Worm (Caenorhabditis elegans) whole organism, midembryonic: ENCODE data around the gene str-94.

Experiments used
- T22C8.4 ChIP-seq: fragments of 200-800 bp; sonication (Bioruptor generic); IDR thresholded peaks from 2 replicates; pipeline ENCODE4 v1.3.6; 2022; ENCODE audit warnings: missing genetic modification characterization, missing compliant biosample characterization
- cog-1 ChIP-seq: sonication (generic microtip); optimal IDR thresholded peaks from 2 replicates; lab custom pipeline; 2016; ENCODE audit warnings: missing genetic modification characterization, missing compliant biosample characterization
- flt-1 ChIP-seq: fragments of 200-800 bp; sonication (Bioruptor generic); IDR thresholded peaks from 2 replicates; pipeline ENCODE4 v1.3.6; 2022; ENCODE audit warnings: missing genetic modification characterization, missing compliant biosample characterization
- klf-2 ChIP-seq: fragments of 200-800 bp; sonication (Bioruptor generic); conservative IDR thresholded peaks from 2 replicates; pipeline ENCODE4 v1.3.6; 2022; ENCODE audit warnings: missing genetic modification reagents, missing genetic modification characterization, missing compliant biosample characterization
- med-1 ChIP-seq: sonication (generic microtip); optimal IDR thresholded peaks from 2 replicates; lab custom pipeline; 2017; ENCODE audit warnings: missing genetic modification characterization, mild to moderate bottlenecking, missing compliant biosample characterization, antibody characterized with exemption, missing genetic modification reagents; ENCODE audit not compliant: insufficient read depth
- ref-1 ChIP-seq: fragments of 200-800 bp; sonication (Bioruptor generic); conservative IDR thresholded peaks from 2 replicates; pipeline ENCODE4 v1.3.6; 2022; ENCODE audit warnings: missing genetic modification reagents, missing genetic modification characterization, missing compliant biosample characterization
- tab-1 ChIP-seq: fragments of 200-800 bp; sonication (Bioruptor generic); IDR thresholded peaks from 2 replicates; pipeline ENCODE4 v1.3.6; 2022; ENCODE audit warnings: missing genetic modification characterization, missing compliant biosample characterization
- ztf-23 ChIP-seq: fragments of 200-800 bp; sonication (Bioruptor generic); IDR thresholded peaks from 2 replicates; pipeline ENCODE4 v1.3.6; 2022; ENCODE audit warnings: missing genetic modification reagents, missing genetic modification characterization, missing compliant biosample characterization
- ztf-29 ChIP-seq: fragments of 200-800 bp; sonication (Bioruptor generic); IDR thresholded peaks from 2 replicates; pipeline ENCODE4 v1.3.6; 2022; ENCODE audit warnings: missing genetic modification reagents, missing genetic modification characterization, missing compliant biosample characterization

The str-94 gene

ce11 chrV:9224377-9224776, 24.7 kb downstream of the str-94 start:
- TF ChIP-seq med-1 (GFP tag; lab: Kevin White, UChicago) (no peak), ztf-29 (no peak), ztf-23 (GFP tag; lab: Robert Waterston, UW) (no peak), T22C8.4 (GFP tag; lab: Robert Waterston, UW) (no peak), flt-1 (GFP tag; lab: Robert Waterston, UW) (no peak), tab-1 (GFP tag; lab: Robert Waterston, UW) (no peak), klf-2 (GFP tag; lab: Robert Waterston, UW) (no peak), ref-1 (GFP tag; lab: Robert Waterston, UW) (no peak), cog-1 (tag; lab: Kevin White, UChicago) (no peak)

ce11 chrV:9222819-9223218, 26.3 kb downstream of the str-94 start:
- TF ChIP-seq med-1 (GFP tag; lab: Kevin White, UChicago) = no peak
- no peak for TF ChIP-seq ztf-23 (GFP tag; lab: Robert Waterston, UW)
- TF ChIP-seq tab-1 (GFP tag; lab: Robert Waterston, UW) = no peak
- no peak for TF ChIP-seq ref-1 (GFP tag; lab: Robert Waterston, UW)
- TF ChIP-seq cog-1 (tag; lab: Kevin White, UChicago) = no peak
- no peak for TF ChIP-seq T22C8.4 (GFP tag; lab: Robert Waterston, UW)
- TF ChIP-seq ztf-29 = no peak
- TF ChIP-seq flt-1 (GFP tag; lab: Robert Waterston, UW) = no peak
- no peak for TF ChIP-seq klf-2 (GFP tag; lab: Robert Waterston, UW)

- no peak for TF ChIP-seq cog-1 (tag; lab: Kevin White, UChicago)
- no peak for TF ChIP-seq tab-1 (GFP tag; lab: Robert Waterston, UW)
- TF ChIP-seq med-1 (GFP tag; lab: Kevin White, UChicago) = no peak
- no peak for TF ChIP-seq klf-2 (GFP tag; lab: Robert Waterston, UW)
- TF ChIP-seq T22C8.4 (GFP tag; lab: Robert Waterston, UW) = no peak
- no peak for TF ChIP-seq ztf-29
These were observed 27.5 kb downstream of the str-94 start, which contains the start of gene grd-6 for ce11 chrV:9221566-9221965. Gene grd-6 (plus strand): TSS chrV:9221866.

- no peak for TF ChIP-seq flt-1 (GFP tag; lab: Robert Waterston, UW)
- no peak for TF ChIP-seq ref-1 (GFP tag; lab: Robert Waterston, UW)
- no peak for TF ChIP-seq ztf-23 (GFP tag; lab: Robert Waterston, UW)
- no peak for TF ChIP-seq tab-1 (GFP tag; lab: Robert Waterston, UW)
- no peak for TF ChIP-seq ztf-29
These were observed 28.7 kb downstream of the str-94 start for ce11 chrV:9220444-9220843.

ce11 chrV:9219390-9219733, 29.7 kb downstream of the str-94 start:
- TF ChIP-seq med-1 (GFP tag; lab: Kevin White, UChicago) (no peak), ztf-23 (GFP tag; lab: Robert Waterston, UW) (no peak), flt-1 (GFP tag; lab: Robert Waterston, UW) (no peak), T22C8.4 (GFP tag; lab: Robert Waterston, UW) (no peak), klf-2 (GFP tag; lab: Robert Waterston, UW) (no peak), ztf-29 (no peak), cog-1 (tag; lab: Kevin White, UChicago) (no peak), ref-1 (GFP tag; lab: Robert Waterston, UW) (no peak)

ce11 chrV:9218655-9219389, 30.3 kb downstream of the str-94 start:
- TF ChIP-seq ztf-29 = no peak
- TF ChIP-seq klf-2 (GFP tag; lab: Robert Waterston, UW) = no peak
- no peak for TF ChIP-seq ref-1 (GFP tag; lab: Robert Waterston, UW)

- no peak for TF ChIP-seq klf-2 (GFP tag; lab: Robert Waterston, UW)
- no peak for TF ChIP-seq ztf-29
- TF ChIP-seq T22C8.4 (GFP tag; lab: Robert Waterston, UW) = no peak
- TF ChIP-seq cog-1 (tag; lab: Kevin White, UChicago) = no peak
- TF ChIP-seq flt-1 (GFP tag; lab: Robert Waterston, UW) = no peak
- no peak for TF ChIP-seq med-1 (GFP tag; lab: Kevin White, UChicago)
- TF ChIP-seq tab-1 (GFP tag; lab: Robert Waterston, UW) = no peak
- no peak for TF ChIP-seq ref-1 (GFP tag; lab: Robert Waterston, UW)
- no peak for TF ChIP-seq ztf-23 (GFP tag; lab: Robert Waterston, UW)
These were observed 30.9 kb downstream of the str-94 start for ce11 chrV:9218214-9218613.

- TF ChIP-seq ref-1 (GFP tag; lab: Robert Waterston, UW) (no peak), T22C8.4 (GFP tag; lab: Robert Waterston, UW) (no peak), ztf-29 (no peak), flt-1 (GFP tag; lab: Robert Waterston, UW) (no peak), klf-2 (GFP tag; lab: Robert Waterston, UW) (no peak), med-1 (GFP tag; lab: Kevin White, UChicago) (no peak), tab-1 (GFP tag; lab: Robert Waterston, UW) (no peak), ztf-23 (GFP tag; lab: Robert Waterston, UW) (no peak), cog-1 (tag; lab: Kevin White, UChicago) (no peak)
These were observed 31.9 kb downstream of the str-94 start, which contains the start of gene pacs-1 for ce11 chrV:9217158-9217557. Gene pacs-1 (minus strand): TSS chrV:9217258.

ce11 chrV:9213554-9213953, 35.6 kb downstream of the str-94 start, which contains the start of gene mdt-27:
Gene mdt-27 (minus strand): TSS chrV:9213654.
- TF ChIP-seq cog-1 (tag; lab: Kevin White, UChicago) (no peak), tab-1 (GFP tag; lab: Robert Waterston, UW) (no peak), med-1 (GFP tag; lab: Kevin White, UChicago) (no peak), ref-1 (GFP tag; lab: Robert Waterston, UW) (no peak), flt-1 (GFP tag; lab: Robert Waterston, UW) (no peak), klf-2 (GFP tag; lab: Robert Waterston, UW) (no peak), T22C8.4 (GFP tag; lab: Robert Waterston, UW) (no peak), ztf-23 (GFP tag; lab: Robert Waterston, UW) (no peak), ztf-29 (no peak)
